Worm (Caenorhabditis elegans) whole organism, L2 larva: Measurements from ENCODE around the gene luc-7L3.

Source experiments
- R02D3.7 ChIP-seq: fragments of 150-350 bp; optimal IDR thresholded peaks from 2 replicates; lab custom pipeline; 2014; ENCODE audit warnings: missing biosample characterization, missing genetic modification characterization
- alr-1 ChIP-seq: fragments of 150-350 bp; optimal IDR thresholded peaks from 2 replicates; lab custom pipeline; 2014; ENCODE audit warnings: missing biosample characterization, missing genetic modification characterization
- aly-2 ChIP-seq: fragments of 150-350 bp; optimal IDR thresholded peaks from 2 replicates; lab custom pipeline; 2014; ENCODE audit warnings: missing biosample characterization, missing genetic modification characterization
- lin-11 ChIP-seq: fragments of 150-350 bp; sonication (generic microtip); optimal IDR thresholded peaks from 2 replicates; lab custom pipeline; 2014; ENCODE audit warnings: missing biosample characterization, missing genetic modification characterization, inconsistent platforms, mixed read lengths
- nhr-11 ChIP-seq: fragments of 150-350 bp; optimal IDR thresholded peaks from 2 replicates; lab custom pipeline; 2014; ENCODE audit warnings: missing biosample characterization, missing genetic modification characterization
- nhr-23 ChIP-seq: fragments of 150-350 bp; optimal IDR thresholded peaks from 2 replicates; lab custom pipeline; 2014; ENCODE audit warnings: missing biosample characterization, missing genetic modification reagents, missing genetic modification characterization
- sem-4 ChIP-seq: fragments of 150-350 bp; optimal IDR thresholded peaks from 2 replicates; lab custom pipeline; 2014; ENCODE audit warnings: missing biosample characterization, missing genetic modification reagents, missing genetic modification characterization
- skn-1 ChIP-seq: sonication (generic microtip); optimal IDR thresholded peaks from 2 replicates; lab custom pipeline; 2017; ENCODE audit warnings: missing biosample characterization, missing genetic modification characterization
- unc-39 ChIP-seq: fragments of 150-350 bp; optimal IDR thresholded peaks from 2 replicates; lab custom pipeline; 2014; ENCODE audit warnings: missing biosample characterization, missing genetic modification characterization
- unc-62 ChIP-seq: fragments of 150-350 bp; optimal IDR thresholded peaks from 2 replicates; lab custom pipeline; 2014; ENCODE audit warnings: missing biosample characterization, missing genetic modification reagents, missing genetic modification characterization
- zag-1 ChIP-seq: fragments of 150-350 bp; optimal IDR thresholded peaks from 2 replicates; lab custom pipeline; 2014; ENCODE audit warnings: missing biosample characterization, missing genetic modification characterization

- TF ChIP-seq nhr-23 (tag; lab: Kevin White, UChicago) (no peak), skn-1 (no peak), R02D3.7 (tag; lab: Kevin White, UChicago) (no peak), sem-4 (tag; lab: Kevin White, UChicago) (no peak), unc-39 (tag; lab: Kevin White, UChicago) (no peak), aly-2 (no peak), lin-11 (no peak), zag-1 (tag; lab: Kevin White, UChicago) (no peak), unc-62 (no peak), alr-1 (no peak), nhr-11 (tag; lab: Kevin White, UChicago) (no peak)
These were observed 3.3 kb upstream of the luc-7L3 start for ce11 chrII:101176-101575.
